Worm (Caenorhabditis elegans) whole organism, mixed stage, embryonic: ENCODE results near the gene eel-1.

Experiments used
- M03D4.4 ChIP-seq: sonication (generic microtip); optimal IDR thresholded peaks from 2 replicates; lab custom pipeline; 2017; ENCODE audit warnings: mild to moderate bottlenecking, missing genetic modification characterization, missing compliant biosample characterization
- bed-3 ChIP-seq: fragments of 200-800 bp; sonication (Bioruptor generic); optimal IDR thresholded peaks from 3 replicates; lab custom pipeline; 2018; ENCODE audit warnings: mild to moderate bottlenecking, missing genetic modification characterization, moderate library complexity, missing compliant biosample characterization
- blmp-1 ChIP-seq: fragments of 150-350 bp; optimal IDR thresholded peaks from 2 replicates; lab custom pipeline; 2014; ENCODE audit warnings: missing biosample characterization, missing genetic modification characterization
- ceh-39 ChIP-seq: fragments of 150-350 bp; optimal IDR thresholded peaks from 2 replicates; lab custom pipeline; 2014; ENCODE audit warnings: missing biosample characterization, missing genetic modification characterization
- ceh-43 ChIP-seq: fragments of 200-800 bp; sonication (Bioruptor generic); optimal IDR thresholded peaks from 2 replicates; lab custom pipeline; 2018; ENCODE audit warnings: mild to moderate bottlenecking, missing genetic modification characterization, moderate library complexity, missing compliant biosample characterization
- ceh-83 ChIP-seq: fragments of 200-800 bp; sonication (Bioruptor generic); optimal IDR thresholded peaks from 2 replicates; lab custom pipeline; 2018; ENCODE audit warnings: mild to moderate bottlenecking, missing genetic modification characterization, missing compliant biosample characterization
- ces-1 ChIP-seq: fragments of 150-350 bp; optimal IDR thresholded peaks from 2 replicates; lab custom pipeline; 2014; ENCODE audit warnings: missing biosample characterization, missing genetic modification reagents, missing genetic modification characterization
- cnd-1 ChIP-seq: fragments of 200-800 bp; sonication (Bioruptor generic); optimal IDR thresholded peaks from 2 replicates; lab custom pipeline; 2018; ENCODE audit warnings: mild to moderate bottlenecking, missing genetic modification characterization, missing compliant biosample characterization
- drap-1 ChIP-seq: fragments of 200-800 bp; sonication (Bioruptor generic); optimal IDR thresholded peaks from 3 replicates; lab custom pipeline; 2018; ENCODE audit warnings: mild to moderate bottlenecking, missing genetic modification characterization, missing compliant biosample characterization
- elt-1 ChIP-seq: sonication (generic microtip); optimal IDR thresholded peaks from 2 replicates; lab custom pipeline; 2017; ENCODE audit warnings: missing genetic modification characterization, mild to moderate bottlenecking, missing compliant biosample characterization, antibody characterized with exemption, moderate library complexity, borderline replicate concordance; ENCODE audit not compliant: insufficient read depth
- elt-3 ChIP-seq: fragments of 150-350 bp; optimal IDR thresholded peaks from 2 replicates; lab custom pipeline; 2014; ENCODE audit warnings: missing biosample characterization, missing genetic modification characterization
- flh-1 ChIP-seq: fragments of 200-800 bp; sonication (Bioruptor generic); optimal IDR thresholded peaks from 2 replicates; lab custom pipeline; 2018; ENCODE audit warnings: mild to moderate bottlenecking, missing genetic modification characterization, moderate library complexity, missing compliant biosample characterization
- ham-2 ChIP-seq: fragments of 200-800 bp; sonication (Bioruptor generic); optimal IDR thresholded peaks from 2 replicates; lab custom pipeline; 2018; ENCODE audit warnings: mild to moderate bottlenecking, missing genetic modification characterization, missing compliant biosample characterization
- hlh-1 ChIP-seq: fragments of 150-350 bp; optimal IDR thresholded peaks from 2 replicates; lab custom pipeline; 2014; ENCODE audit warnings: missing biosample characterization, missing genetic modification reagents, missing genetic modification characterization
- lin-13 ChIP-seq: fragments of 150-350 bp; optimal IDR thresholded peaks from 2 replicates; lab custom pipeline; 2014; ENCODE audit warnings: missing biosample characterization, missing genetic modification characterization
- lin-32 ChIP-seq: fragments of 200-800 bp; sonication (Bioruptor generic); optimal IDR thresholded peaks from 2 replicates; lab custom pipeline; 2018; ENCODE audit warnings: mild to moderate bottlenecking, missing genetic modification characterization, missing compliant biosample characterization
- lsy-2 ChIP-seq: fragments of 150-350 bp; optimal IDR thresholded peaks from 2 replicates; lab custom pipeline; 2014; ENCODE audit warnings: missing biosample characterization, missing genetic modification characterization
- mab-5 ChIP-seq: fragments of 150-350 bp; optimal IDR thresholded peaks from 2 replicates; lab custom pipeline; 2014; ENCODE audit warnings: missing biosample characterization, missing genetic modification characterization
- mep-1 ChIP-seq: fragments of 150-350 bp; optimal IDR thresholded peaks from 2 replicates; lab custom pipeline; 2017; ENCODE audit warnings: missing biosample characterization, missing genetic modification reagents, missing genetic modification characterization, inconsistent platforms
- mls-2 ChIP-seq: sonication (generic microtip); optimal IDR thresholded peaks from 2 replicates; lab custom pipeline; 2016; ENCODE audit warnings: mild to moderate bottlenecking, missing genetic modification characterization, moderate library complexity, missing compliant biosample characterization
- nhr-12 ChIP-seq: fragments of 150-350 bp; optimal IDR thresholded peaks from 2 replicates; lab custom pipeline; 2014; ENCODE audit warnings: missing biosample characterization, missing genetic modification characterization
- nhr-2 ChIP-seq: fragments of 150-350 bp; optimal IDR thresholded peaks from 2 replicates; lab custom pipeline; 2014; ENCODE audit warnings: missing biosample characterization, missing genetic modification characterization
- nhr-237 ChIP-seq: fragments of 150-350 bp; optimal IDR thresholded peaks from 2 replicates; lab custom pipeline; 2014; ENCODE audit warnings: missing biosample characterization, missing genetic modification characterization
- nhr-28 ChIP-seq: fragments of 150-350 bp; optimal IDR thresholded peaks from 2 replicates; lab custom pipeline; 2014; ENCODE audit warnings: missing biosample characterization, missing genetic modification characterization
- nhr-76 ChIP-seq: sonication (generic microtip); optimal IDR thresholded peaks from 2 replicates; lab custom pipeline; 2017; ENCODE audit warnings: missing biosample characterization, missing genetic modification characterization
- pha-4 ChIP-seq: fragments of 150-350 bp; optimal IDR thresholded peaks from 2 replicates; lab custom pipeline; 2018; ENCODE audit warnings: missing biosample characterization, missing genetic modification reagents, missing genetic modification characterization
- sem-2 ChIP-seq: fragments of 200-800 bp; sonication (Bioruptor generic); optimal IDR thresholded peaks from 2 replicates; lab custom pipeline; 2018; ENCODE audit warnings: mild to moderate bottlenecking, missing genetic modification characterization, missing compliant biosample characterization
- snpc-4 ChIP-seq: fragments of 150-350 bp; optimal IDR thresholded peaks from 2 replicates; lab custom pipeline; 2014; ENCODE audit warnings: missing biosample characterization, missing genetic modification characterization
- sptf-1 ChIP-seq: sonication (generic microtip); optimal IDR thresholded peaks from 2 replicates; lab custom pipeline; 2017; ENCODE audit warnings: mild to moderate bottlenecking, missing genetic modification characterization, moderate library complexity, missing compliant biosample characterization
- tbx-8 ChIP-seq: fragments of 200-800 bp; sonication (Bioruptor generic); optimal IDR thresholded peaks from 2 replicates; lab custom pipeline; 2018; ENCODE audit warnings: mild to moderate bottlenecking, missing genetic modification characterization, moderate library complexity, missing compliant biosample characterization
- unc-120 ChIP-seq: sonication (generic microtip); optimal IDR thresholded peaks from 2 replicates; lab custom pipeline; 2017; ENCODE audit warnings: missing genetic modification characterization, missing compliant biosample characterization; ENCODE audit not compliant: poor library complexity, severe bottlenecking
- unc-39 ChIP-seq: fragments of 150-350 bp; optimal IDR thresholded peaks from 2 replicates; lab custom pipeline; 2014; ENCODE audit warnings: missing biosample characterization, missing genetic modification characterization
- unc-62 ChIP-seq: fragments of 150-350 bp; optimal IDR thresholded peaks from 2 replicates; lab custom pipeline; 2014; ENCODE audit warnings: missing biosample characterization, missing genetic modification reagents, missing genetic modification characterization
- zip-8 ChIP-seq: fragments of 150-350 bp; optimal IDR thresholded peaks from 2 replicates; lab custom pipeline; 2014; ENCODE audit warnings: missing biosample characterization, missing genetic modification characterization
- ztf-11 ChIP-seq: fragments of 150-350 bp; optimal IDR thresholded peaks from 2 replicates; lab custom pipeline; 2014; ENCODE audit warnings: missing biosample characterization, missing genetic modification characterization

eel-1 gene

ce11 chrIV:2994883-2995282 is 55.0 kb downstream of the eel-1 start:
- no peak for TF ChIP-seq nhr-28
- no peak for TF ChIP-seq snpc-4
- TF ChIP-seq flh-1 (GFP tag; lab: Kevin White, UChicago) = no peak
- no peak for TF ChIP-seq sem-2 (GFP tag; lab: Kevin White, UChicago)
- no peak for TF ChIP-seq hlh-1 (tag; lab: Kevin White, UChicago)
- TF ChIP-seq, all 35 proteins: peak for 0

DNA sequence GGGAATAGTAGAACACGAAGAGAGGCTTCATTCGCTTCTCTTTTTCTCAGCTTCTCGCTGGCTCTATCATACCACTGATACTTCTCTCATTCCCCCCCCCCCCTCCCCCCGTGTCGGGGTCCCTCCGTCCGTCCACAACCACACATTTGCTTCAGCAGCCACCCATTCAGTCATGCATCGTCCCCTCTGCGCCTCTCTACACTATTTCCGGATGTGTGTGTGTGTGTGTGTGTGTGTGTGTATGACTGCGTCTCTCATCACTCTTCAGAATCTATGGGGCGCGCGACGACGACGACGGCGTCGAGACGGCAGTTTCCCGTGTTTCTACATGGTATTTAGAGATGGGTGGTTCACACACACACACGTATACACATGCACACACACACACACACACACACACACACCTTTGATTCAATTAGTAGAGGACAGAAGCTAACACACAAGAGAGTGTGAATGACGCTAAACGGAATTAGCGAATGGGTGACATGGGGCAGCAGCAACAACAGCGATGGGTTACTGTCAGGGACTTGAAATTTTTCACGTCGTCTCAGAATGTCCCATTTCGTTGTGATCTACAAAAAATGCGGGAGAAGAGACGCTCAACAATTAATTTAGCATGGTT is 56.5 kb downstream of the eel-1 start:
- TF ChIP-seq elt-1 (tag; lab: Kevin White, UChicago) (no peak), lin-32 (GFP tag; lab: Kevin White, UChicago) (no peak), ceh-39 (tag; lab: Kevin White, UChicago) (no peak), flh-1 (GFP tag; lab: Kevin White, UChicago) (no peak), unc-120 (tag; lab: Kevin White, UChicago) (peak; percentile 80), ztf-11 (tag; lab: Kevin White, UChicago) (peak; percentile 64), drap-1 (GFP tag; lab: Kevin White, UChicago) (peak; percentile 60), nhr-76 (tag; lab: Kevin White, UChicago) (no peak), sem-2 (GFP tag; lab: Kevin White, UChicago) (no peak), snpc-4 (no peak), ceh-43 (GFP tag; lab: Kevin White, UChicago) (peak; percentile 10), nhr-2 (tag; lab: Kevin White, UChicago) (no peak), tbx-8 (no peak), mep-1 (tag; lab: Kevin White, UChicago) (no peak), ceh-83 (no peak), unc-62 (GFP tag; lab: Kevin White, UChicago) (no peak), sptf-1 (tag; lab: Kevin White, UChicago) (peak; percentile 85), pha-4 (tag; lab: Kevin White, UChicago) (no peak), hlh-1 (tag; lab: Kevin White, UChicago) (no peak), M03D4.4 (tag; lab: Kevin White, UChicago) (peak; percentile 68), bed-3 (GFP tag; lab: Kevin White, UChicago) (no peak), cnd-1 (tag; lab: Kevin White, UChicago) (peak; percentile 57), ces-1 (GFP tag; lab: Kevin White, UChicago) (peak; percentile 57), unc-39 (no peak), elt-3 (tag; lab: Kevin White, UChicago) (no peak), lsy-2 (tag; lab: Kevin White, UChicago) (no peak), nhr-237 (tag; lab: Kevin White, UChicago) (no peak), mab-5 (no peak), zip-8 (tag; lab: Kevin White, UChicago) (no peak), ham-2 (GFP tag; lab: Kevin White, UChicago) (peak; percentile 73), blmp-1 (tag; lab: Kevin White, UChicago) (no peak), mls-2 (peak; percentile 79), lin-13 (tag; lab: Kevin White, UChicago) (no peak), nhr-28 (no peak), nhr-12 (tag; lab: Kevin White, UChicago) (no peak)

- no peak for TF ChIP-seq pha-4 (tag; lab: Kevin White, UChicago)
- no peak for TF ChIP-seq nhr-2 (tag; lab: Kevin White, UChicago)
- no peak for TF ChIP-seq ces-1 (GFP tag; lab: Kevin White, UChicago)
- peak; percentile 22 for TF ChIP-seq mls-2
- no peak for TF ChIP-seq hlh-1 (tag; lab: Kevin White, UChicago)
- no peak for TF ChIP-seq unc-120 (tag; lab: Kevin White, UChicago)
- TF ChIP-seq flh-1 (GFP tag; lab: Kevin White, UChicago) = no peak
- no peak for TF ChIP-seq lsy-2 (tag; lab: Kevin White, UChicago)
- TF ChIP-seq nhr-76 (tag; lab: Kevin White, UChicago) = no peak
- TF ChIP-seq tbx-8 = no peak
- TF ChIP-seq blmp-1 (tag; lab: Kevin White, UChicago) = no peak
- no peak for TF ChIP-seq ham-2 (GFP tag; lab: Kevin White, UChicago)
- TF ChIP-seq elt-3 (tag; lab: Kevin White, UChicago) = no peak
- TF ChIP-seq sptf-1 (tag; lab: Kevin White, UChicago) = peak; percentile 37
- TF ChIP-seq elt-1 (tag; lab: Kevin White, UChicago) = no peak
- TF ChIP-seq lin-32 (GFP tag; lab: Kevin White, UChicago) = no peak
- TF ChIP-seq sem-2 (GFP tag; lab: Kevin White, UChicago) = no peak
- no peak for TF ChIP-seq nhr-28
- TF ChIP-seq nhr-12 (tag; lab: Kevin White, UChicago) = no peak
- no peak for TF ChIP-seq ceh-43 (GFP tag; lab: Kevin White, UChicago)
- peak; percentile 30 for TF ChIP-seq cnd-1 (tag; lab: Kevin White, UChicago)
- no peak for TF ChIP-seq lin-13 (tag; lab: Kevin White, UChicago)
- peak; percentile 0 for TF ChIP-seq unc-62 (GFP tag; lab: Kevin White, UChicago)
- TF ChIP-seq drap-1 (GFP tag; lab: Kevin White, UChicago) = peak; percentile 30
- TF ChIP-seq mep-1 (tag; lab: Kevin White, UChicago) = no peak
- TF ChIP-seq mab-5 = no peak
- no peak for TF ChIP-seq unc-39
- TF ChIP-seq, all 35 proteins: peak for 5
Measured at ce11 chrIV:2990519-2990918, 59.4 kb downstream of the eel-1 start.
